Worm (Caenorhabditis elegans): Measurements from ENCODE around the gene F59B10.3.

F59B10.3 gene

DNA sequence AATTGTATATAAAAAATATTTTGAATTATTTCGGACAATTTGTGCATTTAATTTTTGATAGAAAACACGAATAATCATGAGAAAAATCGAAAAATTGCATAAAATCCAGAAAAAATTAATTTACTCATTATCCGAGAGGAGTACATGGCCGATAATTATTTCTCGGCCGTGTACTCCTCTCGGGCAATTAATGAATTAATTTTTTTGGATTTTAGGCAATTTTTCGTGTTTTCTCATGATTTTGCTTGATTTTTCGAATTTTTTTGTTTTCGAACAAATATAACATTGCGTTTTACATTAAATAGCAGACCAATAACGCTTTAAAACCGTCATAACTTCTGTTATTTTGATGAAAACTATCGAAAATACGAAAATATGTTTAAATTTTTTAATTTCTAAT, 27.6 kb downstream of the F59B10.3 start (continued):
- peak; percentile 91 for TF ChIP-seq nhr-90 (tag; optimal IDR thresholded peaks at IDR 0.05; ENCODE audit: poor library complexity)
- TF ChIP-seq lin-13 (GFP tag; optimal IDR thresholded peaks at IDR 0.05) = peak; percentile 65
- TF ChIP-seq C04F5.9 (tag; optimal IDR thresholded peaks at IDR 0.05) = peak; percentile 88
- 0 out of 2 replicates have a peak, but pooled peaks have one; percentile 34 for TF ChIP-seq unc-98 (GFP tag; IDR thresholded peaks at IDR 0.05)
- peak; percentile 40 for TF ChIP-seq sup-37 (GFP tag; optimal IDR thresholded peaks at IDR 0.05)
- TF ChIP-seq efl-1 (optimal IDR thresholded peaks at IDR 0.05) = peak; percentile 55 to 75
- TF ChIP-seq efl-1 (GFP tag; optimal IDR thresholded peaks at IDR 0.05 in 1 of 2) = peak; percentile 68 to 97
- peak in 1 of 2 experiments; percentile 94 for TF ChIP-seq ztf-11 (tag; optimal IDR thresholded peaks at IDR 0.05)
- no peak for TF ChIP-seq nhr-12 (tag; optimal IDR thresholded peaks at IDR 0.05)
- peak; percentile 52; the same call in 1 of the 2 replicates for TF ChIP-seq grh-1 (GFP tag; IDR thresholded peaks at IDR 0.05)
- TF ChIP-seq nhr-19 (GFP tag; conservative IDR thresholded peaks at IDR 0.05) = peak; percentile 78
- no peak for TF ChIP-seq vab-15 (tag; optimal IDR thresholded peaks at IDR 0.05)
- peak; percentile 55 for TF ChIP-seq nhr-11 (tag; optimal IDR thresholded peaks at IDR 0.05)
- TF ChIP-seq Y116A8C.19 (tag; optimal IDR thresholded peaks at IDR 0.05; ENCODE audit: borderline replicate concordance) = peak; percentile 56
- TF ChIP-seq ceh-88 (GFP tag; IDR thresholded peaks at IDR 0.05) = no peak
- TF ChIP-seq lsy-2 (tag; optimal IDR thresholded peaks at IDR 0.05) = peak; percentile 69 to 80
- peak; percentile 89 for TF ChIP-seq ceh-90 (tag; optimal IDR thresholded peaks at IDR 0.05)
- TF ChIP-seq hpl-2 (GFP tag; optimal IDR thresholded peaks at IDR 0.05) = no peak
- TF ChIP-seq swsn-7 (tag; optimal IDR thresholded peaks at IDR 0.05) = peak; percentile 79
- peak in 2 of 3 experiments; percentile 35 to 49 for TF ChIP-seq ceh-82 (tag; optimal IDR thresholded peaks at IDR 0.05)
- TF ChIP-seq dsc-1 (tag; optimal IDR thresholded peaks at IDR 0.05) = peak; percentile 94
- peak; percentile 63 for TF ChIP-seq skn-1 (tag; optimal IDR thresholded peaks at IDR 0.05)
- peak; percentile 51 for TF ChIP-seq fkh-8 (tag; optimal IDR thresholded peaks at IDR 0.05)
- peak; percentile 55 for TF ChIP-seq lin-39 (tag; optimal IDR thresholded peaks at IDR 0.05)
- TF ChIP-seq fos-1 (tag; optimal IDR thresholded peaks at IDR 0.05) = peak; percentile 37
- peak; percentile 88 for TF ChIP-seq tbx-2 (tag; optimal IDR thresholded peaks at IDR 0.05)
- peak; percentile 81 for TF ChIP-seq ceh-8 (GFP tag; optimal IDR thresholded peaks at IDR 0.05)
- no peak for TF ChIP-seq elt-3 (tag; optimal IDR thresholded peaks at IDR 0.05)
- TF ChIP-seq ztf-4 (tag; optimal IDR thresholded peaks at IDR 0.05) = no peak
- no peak for TF ChIP-seq ces-1 (GFP tag; optimal IDR thresholded peaks at IDR 0.05)
- TF ChIP-seq unc-86 (tag; optimal IDR thresholded peaks at IDR 0.05) = peak; percentile 58
- no peak for TF ChIP-seq nhr-84 (tag; optimal IDR thresholded peaks at IDR 0.05)
- TF ChIP-seq nhr-85 (tag) = peak; percentile 93
- peak; percentile 87 for TF ChIP-seq nhr-71 (tag; optimal IDR thresholded peaks at IDR 0.05)
- TF ChIP-seq xbp-1 (tag; optimal IDR thresholded peaks at IDR 0.05) = peak; percentile 81
- TF ChIP-seq nhr-47 (tag; optimal IDR thresholded peaks at IDR 0.05) = peak; percentile 88
- TF ChIP-seq C16A3.4 (tag; optimal IDR thresholded peaks at IDR 0.05) = peak; percentile 22
- TF ChIP-seq pag-3 (tag; optimal IDR thresholded peaks at IDR 0.05; ENCODE audit: borderline replicate concordance, insufficient read depth) = no peak
- peak; percentile 91 for TF ChIP-seq lir-3 (tag; optimal IDR thresholded peaks at IDR 0.05; ENCODE audit: poor library complexity)
- TF ChIP-seq nhr-28 (tag; optimal IDR thresholded peaks at IDR 0.05) = no peak
- TF ChIP-seq aha-1 (tag; optimal IDR thresholded peaks at IDR 0.05) = no peak
- TF ChIP-seq lin-15B (tag; optimal IDR thresholded peaks at IDR 0.05) = no peak
- peak; percentile 68 for TF ChIP-seq elt-2 (tag; optimal IDR thresholded peaks at IDR 0.05)
- TF ChIP-seq nhr-237 (tag; optimal IDR thresholded peaks at IDR 0.05) = no peak
- TF ChIP-seq hlh-4 (tag; optimal IDR thresholded peaks at IDR 0.05) = peak; percentile 70
- no peak for TF ChIP-seq unc-62 (GFP tag; optimal IDR thresholded peaks at IDR 0.05)
- no peak for TF ChIP-seq fkh-10 (GFP tag; optimal IDR thresholded peaks at IDR 0.05)
- TF ChIP-seq nhr-20 (tag; optimal IDR thresholded peaks at IDR 0.05) = peak; percentile 78
- TF ChIP-seq lin-14 (GFP tag; optimal IDR thresholded peaks at IDR 0.05) = peak; percentile 71
- TF ChIP-seq blmp-1 (tag; optimal IDR thresholded peaks at IDR 0.05) = peak; percentile 26
- peak; percentile 85 for TF ChIP-seq pax-3 (tag; optimal IDR thresholded peaks at IDR 0.05)
- TF ChIP-seq alr-1 (tag; optimal IDR thresholded peaks at IDR 0.05; ENCODE audit: borderline replicate concordance) = no peak
- peak; percentile 42 to 73 (median 52) for TF ChIP-seq dpl-1 (GFP tag; optimal IDR thresholded peaks at IDR 0.05)
